Worm (Caenorhabditis elegans): Measurements from ENCODE around the gene ptr-24.

DNA sequence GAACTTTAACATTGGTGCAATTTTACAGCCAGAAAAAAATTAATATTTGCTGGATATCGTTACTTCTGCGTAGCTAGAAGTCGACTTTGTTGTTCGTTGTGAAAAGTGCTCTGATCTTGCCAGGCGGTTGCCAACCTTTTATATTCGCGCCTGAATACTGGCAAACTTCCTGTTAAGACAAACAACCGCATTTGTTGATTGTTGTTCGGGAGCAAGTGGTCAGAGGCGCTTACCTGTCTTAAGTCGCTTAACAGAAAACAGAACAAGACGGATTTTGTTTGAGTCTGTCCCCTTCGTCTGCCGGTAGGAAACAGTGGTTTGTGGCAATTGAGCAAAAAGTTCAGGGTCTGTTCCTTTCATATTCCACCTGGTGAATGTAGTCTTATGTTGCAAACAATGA is 24.7 kb downstream of the ptr-24 start, which contains the start of gene C49F8.15:
- TF ChIP-seq zfp-2 (tag; optimal IDR thresholded peaks at IDR 0.05) (no peak), nhr-11 (tag; optimal IDR thresholded peaks at IDR 0.05) (no peak), egl-27 (tag; optimal IDR thresholded peaks at IDR 0.05) (no peak), hlh-30 (tag; optimal IDR thresholded peaks at IDR 0.05; ENCODE audit: insufficient read depth) (no peak), unc-39 (tag; optimal IDR thresholded peaks at IDR 0.05) (no peak), mep-1 (tag; optimal IDR thresholded peaks at IDR 0.05) (no peak), ama-1 (optimal IDR thresholded peaks at IDR 0.05) (no peak), Y5F2A.4 (GFP tag; optimal IDR thresholded peaks at IDR 0.05) (no peak), zag-1 (tag; optimal IDR thresholded peaks at IDR 0.05) (no peak), dmd-8 (GFP tag; IDR thresholded peaks at IDR 0.05) (no peak), fkh-10 (GFP tag; optimal IDR thresholded peaks at IDR 0.05) (no peak), zfp-3 (GFP tag; conservative IDR thresholded peaks at IDR 0.05) (no peak)
